Worm (Caenorhabditis elegans) whole organism, dauer: Measurements from ENCODE around the gene grl-17.

Experiments used
- unc-62 ChIP-seq: sonication (generic microtip); optimal IDR thresholded peaks from 2 replicates; lab custom pipeline; 2017; ENCODE audit warnings: missing biosample characterization, missing genetic modification reagents, missing genetic modification characterization

Gene grl-17

ce11 chrV:13512515-13512914, 51.2 kb downstream of the grl-17 start:
- TF ChIP-seq unc-62 (GFP tag; lab: Kevin White, UChicago): no peak
